Worm (Caenorhabditis elegans) whole organism, L2 larva: ENCODE results near the gene srd-10.

Experiments used
- F13H6.1 ChIP-seq: sonication (generic microtip); optimal IDR thresholded peaks from 2 replicates; lab custom pipeline; 2016; ENCODE audit warnings: missing genetic modification characterization, missing compliant biosample characterization
- R02D3.7 ChIP-seq: fragments of 150-350 bp; optimal IDR thresholded peaks from 2 replicates; lab custom pipeline; 2014; ENCODE audit warnings: missing biosample characterization, missing genetic modification characterization
- aly-2 ChIP-seq: fragments of 150-350 bp; optimal IDR thresholded peaks from 2 replicates; lab custom pipeline; 2014; ENCODE audit warnings: missing biosample characterization, missing genetic modification characterization
- ama-1 ChIP-seq: fragments of 150-350 bp; optimal IDR thresholded peaks from 2 replicates; lab custom pipeline; 2018; ENCODE audit warnings: inconsistent platforms
- ceh-82 ChIP-seq: fragments of 150-350 bp; optimal IDR thresholded peaks from 2 replicates; lab custom pipeline; 2014; ENCODE audit warnings: missing biosample characterization, missing genetic modification characterization
- lin-11 ChIP-seq: fragments of 150-350 bp; sonication (generic microtip); optimal IDR thresholded peaks from 2 replicates; lab custom pipeline; 2014; ENCODE audit warnings: missing biosample characterization, missing genetic modification characterization, inconsistent platforms, mixed read lengths
- lin-13 ChIP-seq: fragments of 150-350 bp; optimal IDR thresholded peaks from 2 replicates; lab custom pipeline; 2014; ENCODE audit warnings: missing biosample characterization, missing genetic modification reagents, missing genetic modification characterization
- nhr-21 ChIP-seq: fragments of 150-350 bp; optimal IDR thresholded peaks from 2 replicates; lab custom pipeline; 2014; ENCODE audit warnings: missing biosample characterization, missing genetic modification characterization
- peb-1 ChIP-seq: fragments of 150-350 bp; optimal IDR thresholded peaks from 2 replicates; lab custom pipeline; 2014; ENCODE audit warnings: missing biosample characterization, missing genetic modification characterization
- sem-4 ChIP-seq: fragments of 150-350 bp; optimal IDR thresholded peaks from 2 replicates; lab custom pipeline; 2014; ENCODE audit warnings: missing biosample characterization, missing genetic modification reagents, missing genetic modification characterization
- sma-9 ChIP-seq, 2 experiments: fragments of 150-350 bp in 1 of 2; sonication (generic microtip) in 1 of 2; optimal IDR thresholded peaks; 2 replicates each; lab custom pipeline; 2014 to 2016; ENCODE audit warnings: missing genetic modification characterization in 2 of 2, mild to moderate bottlenecking in 1 of 2, missing biosample characterization in 1 of 2, missing compliant biosample characterization in 1 of 2, missing genetic modification reagents in 1 of 2, moderate library complexity in 1 of 2
- unc-39 ChIP-seq: fragments of 150-350 bp; optimal IDR thresholded peaks from 2 replicates; lab custom pipeline; 2014; ENCODE audit warnings: missing biosample characterization, missing genetic modification characterization
- zag-1 ChIP-seq: fragments of 150-350 bp; optimal IDR thresholded peaks from 2 replicates; lab custom pipeline; 2014; ENCODE audit warnings: missing biosample characterization, missing genetic modification characterization
- ztf-11 ChIP-seq: sonication (generic microtip); optimal IDR thresholded peaks from 2 replicates; lab custom pipeline; 2017; ENCODE audit warnings: missing biosample characterization, missing genetic modification characterization

DNA sequence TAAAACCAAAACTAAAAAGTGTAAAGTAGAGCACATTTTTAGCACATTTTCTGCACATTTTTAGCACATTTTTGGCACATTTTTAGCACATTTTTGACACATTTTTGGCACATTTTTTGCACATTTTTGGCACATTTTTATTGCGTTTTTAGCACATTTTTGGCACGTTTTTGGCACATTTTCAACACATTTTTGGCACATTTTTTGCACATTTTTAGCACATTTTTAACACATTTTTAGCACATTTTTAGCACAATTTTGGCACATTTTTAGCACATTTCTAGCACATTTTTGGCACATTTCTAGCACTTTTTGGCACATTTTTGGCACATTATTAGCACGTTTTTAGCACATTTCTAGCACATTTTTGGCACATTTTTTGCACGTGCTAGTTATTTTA, 840 bp downstream of the srd-10 start:
- no peak for TF ChIP-seq ceh-82 (tag; lab: Kevin White, UChicago)
- TF ChIP-seq ama-1 (lab: Kevin White, UChicago), result no peak
- no peak for TF ChIP-seq sem-4 (tag; lab: Kevin White, UChicago)
- TF ChIP-seq lin-11 (tag; lab: Kevin White, UChicago), result no peak
- no peak for TF ChIP-seq peb-1
- TF ChIP-seq ztf-11 (tag; lab: Kevin White, UChicago), result no peak
- no peak for TF ChIP-seq aly-2 (tag; lab: Kevin White, UChicago)
- TF ChIP-seq nhr-21, result no peak
- TF ChIP-seq unc-39 (tag; lab: Kevin White, UChicago), result no peak
- TF ChIP-seq lin-13, result no peak
- no peak for TF ChIP-seq F13H6.1 (tag; lab: Kevin White, UChicago)
- no peak for TF ChIP-seq R02D3.7
- no peak for TF ChIP-seq zag-1 (tag; lab: Kevin White, UChicago)
- no peak for TF ChIP-seq sma-9 (GFP tag; optimal IDR thresholded peaks at IDR 0.05; lab: Kevin White, UChicago)
- no peak for TF ChIP-seq sma-9 (tag; optimal IDR thresholded peaks at IDR 0.05; lab: Kevin White, UChicago)
